Worm (Caenorhabditis elegans) whole organism, dauer: ENCODE results near the gene srsx-27.

Experiments used
- unc-62 ChIP-seq: sonication (generic microtip); optimal IDR thresholded peaks from 2 replicates; lab custom pipeline; 2017; ENCODE audit warnings: missing biosample characterization, missing genetic modification reagents, missing genetic modification characterization

The srsx-27 gene

ce11 chrV:10149728-10150127 is at the start of gene srsx-27:
TSS of gene srsx-27 (plus strand) at chrV:10150028.
- TF ChIP-seq unc-62 (GFP tag; lab: Kevin White, UChicago): no peak

- TF ChIP-seq unc-62 (GFP tag; lab: Kevin White, UChicago): no peak
Measured at ce11 chrV:10101916-10102315, 47.9 kb upstream of the srsx-27 start, which contains the start of gene C08B6.14. TSS of gene C08B6.14 (minus strand) at chrV:10102016.

- TF ChIP-seq unc-62 (GFP tag; lab: Kevin White, UChicago): no peak
Measured at ce11 chrV:10103811-10104210, 46.0 kb upstream of the srsx-27 start.

ce11 chrV:10104785-10105310 is 45.0 kb upstream of the srsx-27 start, which contains the start of gene ugt-17:
TSS of gene ugt-17 (minus strand) at chrV:10104964.
- no peak for TF ChIP-seq unc-62 (GFP tag; lab: Kevin White, UChicago)

- no peak for TF ChIP-seq unc-62 (GFP tag; lab: Kevin White, UChicago)
Measured at ce11 chrV:10105412-10105811, 44.4 kb upstream of the srsx-27 start, which contains the start of gene C08B6.2. TSS of gene C08B6.2 (plus strand) at chrV:10105712.

- TF ChIP-seq unc-62 (GFP tag; lab: Kevin White, UChicago): no peak
Measured at ce11 chrV:10107309-10107708, 42.5 kb upstream of the srsx-27 start, which contains the start of gene C08B6.11. TSS of gene C08B6.11 (plus strand) at chrV:10107609.

- no peak for TF ChIP-seq unc-62 (GFP tag; lab: Kevin White, UChicago)
Measured at ce11 chrV:10111129-10111528, 38.7 kb upstream of the srsx-27 start.

ce11 chrV:10112187-10112586 is 37.6 kb upstream of the srsx-27 start, which contains the start of gene C08B6.3:
TSS of gene C08B6.3 (minus strand) at chrV:10112287.
- TF ChIP-seq unc-62 (GFP tag; lab: Kevin White, UChicago): no peak

ce11 chrV:10114329-10114728 is 35.5 kb upstream of the srsx-27 start, which contains the start of gene cht-5:
TSS of gene cht-5 (plus strand) at chrV:10114629.
- TF ChIP-seq unc-62 (GFP tag; lab: Kevin White, UChicago): no peak

- no peak for TF ChIP-seq unc-62 (GFP tag; lab: Kevin White, UChicago)
Measured at ce11 chrV:10117465-10117864, 32.4 kb upstream of the srsx-27 start, which contains the start of gene C08B6.5. TSS of gene C08B6.5 (plus strand) at chrV:10117765.

- no peak for TF ChIP-seq unc-62 (GFP tag; lab: Kevin White, UChicago)
Measured at ce11 chrV:10120898-10121297, 28.9 kb upstream of the srsx-27 start, which contains the start of gene srxa-18. TSS of gene srxa-18 (minus strand) at chrV:10120997.

ce11 chrV:10122670-10123069 is 27.2 kb upstream of the srsx-27 start, which contains the start of gene srxa-19:
TSS of gene srxa-19 (minus strand) at chrV:10122770.
- no peak for TF ChIP-seq unc-62 (GFP tag; lab: Kevin White, UChicago)

ce11 chrV:10123324-10123723 is 26.5 kb upstream of the srsx-27 start, which contains the start of gene C08B6.6:
TSS of gene C08B6.6 (plus strand) at chrV:10123624.
- no peak for TF ChIP-seq unc-62 (GFP tag; lab: Kevin White, UChicago)

- no peak for TF ChIP-seq unc-62 (GFP tag; lab: Kevin White, UChicago)
Measured at ce11 chrV:10124799-10125548, 24.9 kb upstream of the srsx-27 start, which contains the start of gene C08B6.10. TSS of gene C08B6.10 (plus strand) at chrV:10125498.

- no peak for TF ChIP-seq unc-62 (GFP tag; lab: Kevin White, UChicago)
Measured at ce11 chrV:10130195-10130594, 19.6 kb upstream of the srsx-27 start, which contains the start of gene aos-1. TSS of gene aos-1 (minus strand) at chrV:10130295.

ce11 chrV:10133277-10133676 is 16.6 kb upstream of the srsx-27 start:
- no peak for TF ChIP-seq unc-62 (GFP tag; lab: Kevin White, UChicago)
